Worm (Caenorhabditis elegans) whole organism, L1 larva: ENCODE data around the gene hlh-12.
A peak's percentile ranks its signal among the peaks of the same experiment; 100 is the strongest.

ENCODE experiments used
- C16A3.4 ChIP-seq: fragments of 150-350 bp; optimal IDR thresholded peaks from 2 replicates; lab custom pipeline; 2014; ENCODE audit warnings: missing biosample characterization, missing genetic modification characterization
- C34B4.2 ChIP-seq: sonication (generic microtip); optimal IDR thresholded peaks from 2 replicates; lab custom pipeline; 2017; ENCODE audit warnings: mild to moderate bottlenecking, missing genetic modification characterization, missing compliant biosample characterization
- F16B12.6 ChIP-seq: fragments of 150-350 bp; optimal IDR thresholded peaks from 2 replicates; lab custom pipeline; 2014; ENCODE audit warnings: missing biosample characterization, missing genetic modification characterization
- alr-1 ChIP-seq: fragments of 200-800 bp; sonication (Bioruptor generic); optimal IDR thresholded peaks from 2 replicates; lab custom pipeline; 2018; ENCODE audit warnings: borderline replicate concordance, mild to moderate bottlenecking, missing genetic modification characterization, missing compliant biosample characterization
- aly-2 ChIP-seq: fragments of 150-350 bp; optimal IDR thresholded peaks from 2 replicates; lab custom pipeline; 2014; ENCODE audit warnings: missing biosample characterization, missing genetic modification characterization
- ama-1 ChIP-seq: fragments of 150-350 bp; optimal IDR thresholded peaks from 2 replicates; lab custom pipeline; 2014
- ceh-63 ChIP-seq: fragments of 200-800 bp; sonication (Bioruptor generic); optimal IDR thresholded peaks from 2 replicates; lab custom pipeline; 2018; ENCODE audit warnings: mild to moderate bottlenecking, missing genetic modification characterization, missing compliant biosample characterization
- ceh-8 ChIP-seq: fragments of 200-800 bp; sonication (Bioruptor generic); optimal IDR thresholded peaks from 2 replicates; lab custom pipeline; 2018; ENCODE audit warnings: mild to moderate bottlenecking, missing genetic modification characterization, moderate library complexity, missing compliant biosample characterization
- ceh-82 ChIP-seq, 3 experiments: fragments of 150-350 bp in 1 of 3; sonication (generic microtip) in 2 of 3; optimal IDR thresholded peaks; 2 replicates each; lab custom pipeline; 2014 to 2017; ENCODE audit warnings: missing biosample characterization in 3 of 3, missing genetic modification characterization in 3 of 3
- ceh-88 ChIP-seq: fragments of 200-800 bp; sonication (Bioruptor generic); IDR thresholded peaks from 2 replicates; pipeline ENCODE4 v1.3.6; 2022; ENCODE audit warnings: missing genetic modification characterization, missing compliant biosample characterization
- ceh-90 ChIP-seq: sonication (generic microtip); optimal IDR thresholded peaks from 2 replicates; lab custom pipeline; 2016; ENCODE audit warnings: missing genetic modification characterization, missing compliant biosample characterization
- ces-1 ChIP-seq: fragments of 150-350 bp; optimal IDR thresholded peaks from 2 replicates; lab custom pipeline; 2014; ENCODE audit warnings: missing biosample characterization, missing genetic modification reagents, missing genetic modification characterization
- dpl-1 ChIP-seq, 3 experiments: fragments of 150-350 bp in 2 of 3; sonication (generic microtip) in 1 of 3; optimal IDR thresholded peaks; 2 replicates each; lab custom pipeline; 2014 to 2017; ENCODE audit warnings: missing biosample characterization in 3 of 3, missing genetic modification characterization in 3 of 3, missing genetic modification reagents in 3 of 3
- efl-1 ChIP-seq, 4 experiments: fragments of 150-350 bp; optimal IDR thresholded peaks in 3 of 4; peaks in 1 of 4; 1 replicate in 1 of 4; 2 replicates in 3 of 4; lab custom pipeline; 2014; ENCODE audit warnings: missing biosample characterization in 2 of 4, missing genetic modification characterization in 2 of 4, missing genetic modification reagents in 2 of 4
- egl-13 ChIP-seq: sonication (generic microtip); optimal IDR thresholded peaks from 2 replicates; lab custom pipeline; 2016; ENCODE audit warnings: missing genotype, missing genetic modification reagents, missing genetic modification characterization, missing compliant biosample characterization
- egl-27 ChIP-seq, 2 experiments: fragments of 150-350 bp in 1 of 2; sonication (generic microtip); optimal IDR thresholded peaks; 3 replicates each; lab custom pipeline; 2017 to 2018; ENCODE audit warnings: missing biosample characterization in 2 of 2, missing genetic modification characterization in 2 of 2, missing genetic modification reagents in 2 of 2
- fkh-4 ChIP-seq: sonication (generic microtip); optimal IDR thresholded peaks from 2 replicates; lab custom pipeline; 2016; ENCODE audit warnings: missing compliant biosample characterization, missing genetic modification characterization, borderline replicate concordance
- fkh-8 ChIP-seq: sonication (generic microtip); optimal IDR thresholded peaks from 2 replicates; lab custom pipeline; 2016; ENCODE audit warnings: mild to moderate bottlenecking, missing genetic modification characterization, missing compliant biosample characterization
- grh-1 ChIP-seq: fragments of 200-800 bp; sonication (Bioruptor generic); IDR thresholded peaks from 2 replicates; pipeline ENCODE4 v1.3.6; 2022; ENCODE audit warnings: missing genetic modification reagents, missing genetic modification characterization, missing compliant biosample characterization
- hlh-17 ChIP-seq: fragments of 200-800 bp; sonication (Bioruptor generic); optimal IDR thresholded peaks from 2 replicates; lab custom pipeline; 2018; ENCODE audit warnings: missing genetic modification characterization, mild to moderate bottlenecking, missing compliant biosample characterization, moderate library complexity, borderline replicate concordance
- hlh-4 ChIP-seq: sonication (generic microtip); optimal IDR thresholded peaks from 2 replicates; lab custom pipeline; 2016; ENCODE audit warnings: mild to moderate bottlenecking, missing genetic modification characterization, missing compliant biosample characterization
- hpl-2 ChIP-seq: fragments of 150-350 bp; optimal IDR thresholded peaks from 2 replicates; lab custom pipeline; 2014; ENCODE audit warnings: missing biosample characterization, missing genetic modification reagents, missing genetic modification characterization
- irx-1 ChIP-seq: sonication (generic microtip); optimal IDR thresholded peaks from 2 replicates; lab custom pipeline; 2016; ENCODE audit warnings: missing genetic modification characterization, missing compliant biosample characterization
- jun-1 ChIP-seq: fragments of 150-350 bp; optimal IDR thresholded peaks from 2 replicates; lab custom pipeline; 2014; ENCODE audit warnings: missing biosample characterization, missing genetic modification reagents, missing genetic modification characterization
- lin-13 ChIP-seq: fragments of 150-350 bp; optimal IDR thresholded peaks from 2 replicates; lab custom pipeline; 2014; ENCODE audit warnings: missing biosample characterization, missing genetic modification reagents, missing genetic modification characterization
- lin-14 ChIP-seq: fragments of 200-800 bp; sonication (Bioruptor generic); optimal IDR thresholded peaks from 2 replicates; lab custom pipeline; 2018; ENCODE audit warnings: mild to moderate bottlenecking, missing genetic modification characterization, moderate library complexity, missing compliant biosample characterization
- lin-35 ChIP-seq, 2 experiments: fragments of 150-350 bp; optimal IDR thresholded peaks; 2 replicates each; lab custom pipeline; 2014; ENCODE audit warnings: missing biosample characterization in 2 of 2, missing genetic modification characterization in 2 of 2, missing genetic modification reagents in 2 of 2
- lin-39 ChIP-seq: fragments of 150-350 bp; optimal IDR thresholded peaks from 2 replicates; lab custom pipeline; 2014; ENCODE audit warnings: missing biosample characterization, missing genetic modification reagents, missing genetic modification characterization
- mdl-1 ChIP-seq, 2 experiments: fragments of 150-350 bp; optimal IDR thresholded peaks; 2 replicates each; lab custom pipeline; 2014 to 2017; ENCODE audit warnings: missing biosample characterization in 2 of 2, missing genetic modification characterization in 2 of 2, inconsistent platforms in 1 of 2
- mef-2 ChIP-seq: fragments of 150-350 bp; optimal IDR thresholded peaks from 2 replicates; lab custom pipeline; 2014; ENCODE audit warnings: missing biosample characterization, missing genetic modification characterization
- mep-1 ChIP-seq: fragments of 150-350 bp; optimal IDR thresholded peaks from 2 replicates; lab custom pipeline; 2014; ENCODE audit warnings: missing biosample characterization, missing genetic modification characterization
- nhr-11 ChIP-seq: fragments of 150-350 bp; optimal IDR thresholded peaks from 2 replicates; lab custom pipeline; 2014; ENCODE audit warnings: missing biosample characterization, missing genetic modification characterization
- nhr-12 ChIP-seq: sonication (generic microtip); optimal IDR thresholded peaks from 2 replicates; lab custom pipeline; 2017; ENCODE audit warnings: missing biosample characterization, missing genetic modification characterization
- nhr-28 ChIP-seq: fragments of 150-350 bp; optimal IDR thresholded peaks from 2 replicates; lab custom pipeline; 2014; ENCODE audit warnings: missing biosample characterization, missing genetic modification characterization
- nhr-47 ChIP-seq: sonication (generic microtip); optimal IDR thresholded peaks from 2 replicates; lab custom pipeline; 2016; ENCODE audit warnings: mild to moderate bottlenecking, missing genetic modification characterization, moderate library complexity, missing compliant biosample characterization
- nhr-71 ChIP-seq: sonication (generic microtip); optimal IDR thresholded peaks from 2 replicates; lab custom pipeline; 2016; ENCODE audit warnings: mild to moderate bottlenecking, missing genetic modification characterization, moderate library complexity, missing compliant biosample characterization
- nhr-76 ChIP-seq: sonication (generic microtip); optimal IDR thresholded peaks from 2 replicates; lab custom pipeline; 2017; ENCODE audit warnings: missing biosample characterization, missing genetic modification characterization
- nhr-77 ChIP-seq: fragments of 150-350 bp; optimal IDR thresholded peaks from 2 replicates; lab custom pipeline; 2014; ENCODE audit warnings: missing biosample characterization, missing genetic modification characterization
- nhr-85 ChIP-seq: sonication (generic microtip); peaks from one replicate; lab custom pipeline; 2016; ENCODE audit warnings: missing genetic modification characterization, inconsistent platforms, missing compliant biosample characterization
- nhr-90 ChIP-seq: sonication (generic microtip); optimal IDR thresholded peaks from 2 replicates; lab custom pipeline; 2016; ENCODE audit warnings: mild to moderate bottlenecking, missing genetic modification characterization, missing compliant biosample characterization; ENCODE audit not compliant: poor library complexity
- pag-3 ChIP-seq: sonication (generic microtip); optimal IDR thresholded peaks from 2 replicates; lab custom pipeline; 2017; ENCODE audit warnings: missing genetic modification characterization, mild to moderate bottlenecking, missing compliant biosample characterization, antibody characterized with exemption, borderline replicate concordance; ENCODE audit not compliant: insufficient read depth
- pqm-1 ChIP-seq: sonication (generic microtip); optimal IDR thresholded peaks from 3 replicates; lab custom pipeline; 2017; ENCODE audit warnings: missing biosample characterization, missing genetic modification characterization
- skn-1 ChIP-seq: fragments of 150-350 bp; optimal IDR thresholded peaks from 2 replicates; lab custom pipeline; 2014; ENCODE audit warnings: missing biosample characterization, missing genetic modification characterization
- snpc-4 ChIP-seq: fragments of 150-350 bp; optimal IDR thresholded peaks from 2 replicates; lab custom pipeline; 2014; ENCODE audit warnings: missing biosample characterization, missing genetic modification characterization
- sox-4 ChIP-seq: sonication (generic microtip); optimal IDR thresholded peaks from 2 replicates; lab custom pipeline; 2016; ENCODE audit warnings: missing genetic modification characterization, missing compliant biosample characterization
- sptf-1 ChIP-seq: fragments of 150-350 bp; optimal IDR thresholded peaks from 2 replicates; lab custom pipeline; 2014; ENCODE audit warnings: missing biosample characterization, missing genetic modification characterization
- swsn-7 ChIP-seq: sonication (generic microtip); optimal IDR thresholded peaks from 2 replicates; lab custom pipeline; 2016; ENCODE audit warnings: missing genetic modification characterization, missing compliant biosample characterization
- tlp-1 ChIP-seq: fragments of 150-350 bp; optimal IDR thresholded peaks from 2 replicates; lab custom pipeline; 2014; ENCODE audit warnings: missing biosample characterization, missing genetic modification characterization
- unc-130 ChIP-seq: fragments of 150-350 bp; optimal IDR thresholded peaks from 2 replicates; lab custom pipeline; 2017; ENCODE audit warnings: missing biosample characterization, missing genetic modification characterization, inconsistent platforms
- unc-62 ChIP-seq: fragments of 150-350 bp; optimal IDR thresholded peaks from 2 replicates; lab custom pipeline; 2014; ENCODE audit warnings: missing biosample characterization, missing genetic modification reagents, missing genetic modification characterization
- xbp-1 ChIP-seq: sonication (generic microtip); optimal IDR thresholded peaks from 2 replicates; lab custom pipeline; 2016; ENCODE audit warnings: missing genetic modification characterization, missing compliant biosample characterization
- zip-4 ChIP-seq: fragments of 200-800 bp; sonication (Bioruptor generic); optimal IDR thresholded peaks from 2 replicates; lab custom pipeline; 2018; ENCODE audit warnings: mild to moderate bottlenecking, missing genetic modification characterization, moderate library complexity, missing compliant biosample characterization
- ztf-4 ChIP-seq: fragments of 150-350 bp; optimal IDR thresholded peaks from 2 replicates; lab custom pipeline; 2014; ENCODE audit warnings: missing biosample characterization, missing genetic modification characterization

hlh-12 gene

DNA sequence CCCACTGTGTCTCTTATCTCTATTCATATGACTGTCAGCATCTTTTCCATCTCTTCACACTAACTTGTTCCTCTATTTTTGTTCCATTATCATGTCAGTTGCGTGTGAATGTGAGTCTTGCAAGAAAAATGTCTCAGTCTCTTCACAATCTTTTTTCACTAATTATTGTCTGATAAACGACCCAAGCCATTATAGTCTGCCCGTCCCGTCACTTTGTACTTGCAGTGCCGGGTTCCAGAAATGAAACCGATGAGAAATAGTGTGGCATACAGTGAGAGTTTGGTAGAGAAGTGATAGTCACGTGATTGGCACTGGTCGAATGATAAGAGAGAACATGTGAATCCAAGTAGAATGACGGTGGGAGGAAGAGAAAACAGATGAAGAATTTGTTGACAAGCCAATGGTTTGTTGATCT lies 48.4 kb upstream of the hlh-12 start (continued):
- TF ChIP-seq dpl-1 (GFP tag; optimal IDR thresholded peaks at IDR 0.05; lab: Kevin White, UChicago) (peak in 1 of 3 experiments; percentile 40), lin-39 (tag; lab: Kevin White, UChicago) (no peak), pag-3 (tag; lab: Kevin White, UChicago) (no peak), ceh-63 (GFP tag; lab: Kevin White, UChicago) (no peak), unc-62 (no peak), nhr-11 (peak; percentile 72), unc-130 (tag; lab: Kevin White, UChicago) (peak; percentile 83), aly-2 (tag; lab: Kevin White, UChicago) (no peak), ceh-88 (GFP tag; lab: Robert Waterston, UW) (no peak), egl-13 (tag; lab: Kevin White, UChicago) (peak; percentile 2), fkh-8 (no peak), ztf-4 (tag; lab: Kevin White, UChicago) (peak; percentile 88), hlh-17 (GFP tag; lab: Kevin White, UChicago) (no peak), lin-14 (GFP tag; lab: Kevin White, UChicago) (peak; percentile 90), alr-1 (tag; lab: Kevin White, UChicago) (no peak), mef-2 (tag; lab: Kevin White, UChicago) (peak; percentile 69), ceh-82 (tag; optimal IDR thresholded peaks at IDR 0.05; lab: Kevin White, UChicago) (peak in 1 of 3 experiments; percentile 5), nhr-12 (tag; lab: Kevin White, UChicago) (no peak), jun-1 (tag; lab: Kevin White, UChicago) (peak; percentile 81), hlh-4 (tag; lab: Kevin White, UChicago) (no peak), zip-4 (GFP tag; lab: Kevin White, UChicago) (no peak), hpl-2 (peak; percentile 75), egl-27 (tag; optimal IDR thresholded peaks at IDR 0.05; lab: Kevin White, UChicago) (peak; percentile 28 to 57), nhr-76 (tag; lab: Kevin White, UChicago) (no peak), ama-1 (lab: Kevin White, UChicago) (no peak), C16A3.4 (peak; percentile 61), mep-1 (tag; lab: Kevin White, UChicago) (peak; percentile 83), skn-1 (tag; lab: Kevin White, UChicago) (peak; percentile 49), sptf-1 (tag; lab: Kevin White, UChicago) (no peak), ceh-8 (GFP tag; lab: Kevin White, UChicago) (no peak), nhr-85 (tag; lab: Kevin White, UChicago) (peak; percentile 98), F16B12.6 (tag; lab: Kevin White, UChicago) (no peak), nhr-90 (tag; lab: Kevin White, UChicago) (peak; percentile 93), sox-4 (peak; percentile 6), ces-1 (no peak), nhr-71 (tag; lab: Kevin White, UChicago) (peak; percentile 97), mdl-1 (tag; optimal IDR thresholded peaks at IDR 0.05; lab: Kevin White, UChicago) (peak in 1 of 2 experiments; percentile 95), xbp-1 (tag; lab: Kevin White, UChicago) (peak; percentile 63), C34B4.2 (tag; lab: Kevin White, UChicago) (no peak), lin-35 (GFP tag; optimal IDR thresholded peaks at IDR 0.05; lab: Kevin White, UChicago) (peak; percentile 15 to 82), grh-1 (GFP tag; lab: Robert Waterston, UW) (peak; percentile 78), tlp-1 (tag; lab: Kevin White, UChicago) (peak; percentile 78), nhr-77 (no peak), swsn-7 (tag; lab: Kevin White, UChicago) (peak; percentile 64), nhr-28 (tag; lab: Kevin White, UChicago) (no peak), fkh-4 (tag; lab: Kevin White, UChicago) (no peak), lin-13 (peak; percentile 44), efl-1 (optimal IDR thresholded peaks at IDR 0.05; lab: Kevin White, UChicago) (peak; percentile 21 to 52), efl-1 (GFP tag; optimal IDR thresholded peaks at IDR 0.05 in 1 of 2; lab: Kevin White, UChicago) (peak in 1 of 2 experiments; percentile 95), ceh-90 (tag; lab: Kevin White, UChicago) (no peak), nhr-47 (peak; percentile 79), snpc-4 (tag; lab: Kevin White, UChicago) (peak; percentile 30), irx-1 (tag; lab: Kevin White, UChicago) (peak; percentile 60), pqm-1 (tag; lab: Kevin White, UChicago) (peak; percentile 68)
